Fruit fly (Drosophila melanogaster): Measurements from ENCODE around the gene CG6356.

dm6 chr3R:24293171-24293570 is 9.4 kb downstream of the CG6356 start:
- TF ChIP-seq psq (optimal IDR thresholded peaks at IDR 0.05) (no peak), pan (optimal IDR thresholded peaks at IDR 0.05) (no peak), CG8478 (optimal IDR thresholded peaks at IDR 0.05) (no peak), usp (GFP tag; optimal IDR thresholded peaks at IDR 0.05) (no peak), Dll (optimal IDR thresholded peaks at IDR 0.05) (no peak)
